Worm (Caenorhabditis elegans): ENCODE results near the gene F53E4.1.
A peak's percentile ranks its signal among the peaks of the same experiment; 100 is the strongest.

F53E4.1 gene

DNA sequence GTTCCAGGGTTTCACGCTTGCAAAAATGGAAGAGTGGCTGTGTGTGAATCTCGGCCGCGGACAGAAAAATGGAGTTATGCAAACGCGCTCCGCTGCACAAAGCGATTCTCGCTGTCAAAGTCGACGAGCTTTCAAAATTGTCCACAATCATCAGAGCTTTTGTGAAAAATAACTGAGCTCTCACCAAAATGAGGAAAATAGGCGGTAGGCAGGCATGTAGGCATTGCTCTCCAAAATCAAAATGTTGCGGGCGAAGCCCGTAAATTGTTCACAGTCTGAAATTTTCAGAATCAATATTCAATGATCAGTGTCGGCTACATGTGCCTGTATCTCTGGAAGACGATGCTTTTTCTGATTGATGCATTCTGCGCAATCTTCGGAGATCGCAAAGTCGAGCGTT, 770 bp upstream of the F53E4.1 start, which contains the start of gene K06B4.4:
Gene K06B4.4 (plus strand): TSS at position 301 of the 400 bp plus-strand sequence.
- TF ChIP-seq C34B4.2 (tag; optimal IDR thresholded peaks at IDR 0.05) (no peak), xbp-1 (tag; optimal IDR thresholded peaks at IDR 0.05) (no peak), unc-98 (GFP tag; IDR thresholded peaks at IDR 0.05) (no peak), nhr-84 (tag; optimal IDR thresholded peaks at IDR 0.05) (no peak), egl-27 (tag; optimal IDR thresholded peaks at IDR 0.05) (no peak), ceh-88 (GFP tag; IDR thresholded peaks at IDR 0.05) (no peak), hlh-17 (GFP tag; optimal IDR thresholded peaks at IDR 0.05; ENCODE audit: borderline replicate concordance) (no peak), hpl-2 (GFP tag; optimal IDR thresholded peaks at IDR 0.05) (no peak), jun-1 (tag; optimal IDR thresholded peaks at IDR 0.05) (no peak), skn-1 (tag; optimal IDR thresholded peaks at IDR 0.05) (no peak)

DNA sequence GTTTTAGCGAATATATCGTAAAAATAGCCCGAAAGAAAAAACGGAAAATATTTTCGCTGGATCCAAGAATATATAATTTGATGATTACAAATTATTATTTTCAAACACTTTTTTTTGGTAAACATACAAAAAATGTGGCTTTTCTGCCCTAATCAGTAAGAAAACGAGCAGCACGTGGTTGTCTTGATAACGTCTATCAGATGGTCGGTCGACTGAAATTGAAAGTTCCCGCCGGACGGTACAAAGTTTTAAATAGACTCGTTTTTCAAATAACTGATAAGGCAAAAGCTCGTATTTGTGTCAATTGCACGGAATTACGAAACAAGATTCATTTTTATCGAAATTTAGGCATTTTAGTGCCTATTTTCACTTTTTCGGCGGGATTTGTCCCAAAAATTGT, 1.4 kb downstream of the F53E4.1 start:
- TF ChIP-seq egl-27 (tag; optimal IDR thresholded peaks at IDR 0.05) (no peak), mdl-1 (tag; optimal IDR thresholded peaks at IDR 0.05) (peak in 1 of 2 experiments; percentile 61), tlp-1 (tag; optimal IDR thresholded peaks at IDR 0.05) (no peak), dsc-1 (tag; optimal IDR thresholded peaks at IDR 0.05) (no peak), unc-62 (GFP tag; optimal IDR thresholded peaks at IDR 0.05) (no peak), fos-1 (tag; optimal IDR thresholded peaks at IDR 0.05) (no peak), lsy-2 (tag; optimal IDR thresholded peaks at IDR 0.05) (no peak), pag-3 (tag; optimal IDR thresholded peaks at IDR 0.05; ENCODE audit: borderline replicate concordance, insufficient read depth) (no peak), nhr-12 (tag; optimal IDR thresholded peaks at IDR 0.05) (no peak), grh-1 (GFP tag; IDR thresholded peaks at IDR 0.05) (no peak), sup-37 (GFP tag; optimal IDR thresholded peaks at IDR 0.05) (no peak), aly-2 (tag; optimal IDR thresholded peaks at IDR 0.05) (no peak), skn-1 (tag; optimal IDR thresholded peaks at IDR 0.05) (no peak), elt-2 (tag; optimal IDR thresholded peaks at IDR 0.05) (peak; percentile 98), egl-13 (tag; optimal IDR thresholded peaks at IDR 0.05) (no peak), ceh-90 (tag; optimal IDR thresholded peaks at IDR 0.05) (no peak), nhr-20 (tag; optimal IDR thresholded peaks at IDR 0.05) (peak; percentile 62), dpl-1 (GFP tag; optimal IDR thresholded peaks at IDR 0.05) (no peak), nhr-84 (tag; optimal IDR thresholded peaks at IDR 0.05) (no peak), unc-30 (tag; optimal IDR thresholded peaks at IDR 0.05) (no peak), nhr-90 (tag; optimal IDR thresholded peaks at IDR 0.05; ENCODE audit: poor library complexity) (peak; percentile 63), pax-3 (tag; optimal IDR thresholded peaks at IDR 0.05) (no peak), elt-3 (tag; optimal IDR thresholded peaks at IDR 0.05) (no peak), Y116A8C.19 (tag; optimal IDR thresholded peaks at IDR 0.05; ENCODE audit: borderline replicate concordance) (no peak), nhr-19 (GFP tag; conservative IDR thresholded peaks at IDR 0.05) (no peak), irx-1 (tag; optimal IDR thresholded peaks at IDR 0.05) (no peak), lin-14 (GFP tag; optimal IDR thresholded peaks at IDR 0.05) (no peak), ama-1 (optimal IDR thresholded peaks at IDR 0.05) (no peak), unc-86 (tag; optimal IDR thresholded peaks at IDR 0.05) (no peak), swsn-7 (tag; optimal IDR thresholded peaks at IDR 0.05) (no peak), hlh-4 (tag; optimal IDR thresholded peaks at IDR 0.05) (no peak), blmp-1 (tag; optimal IDR thresholded peaks at IDR 0.05) (peak; percentile 46), unc-98 (GFP tag; IDR thresholded peaks at IDR 0.05) (no peak), pqm-1 (tag; optimal IDR thresholded peaks at IDR 0.05) (peak; percentile 13), lin-35 (GFP tag; optimal IDR thresholded peaks at IDR 0.05) (peak in 1 of 2 experiments; percentile 58)

Data from whole organism, L1 larva.